Worm (Caenorhabditis elegans): ENCODE measurements around the gene F53H4.4.

DNA sequence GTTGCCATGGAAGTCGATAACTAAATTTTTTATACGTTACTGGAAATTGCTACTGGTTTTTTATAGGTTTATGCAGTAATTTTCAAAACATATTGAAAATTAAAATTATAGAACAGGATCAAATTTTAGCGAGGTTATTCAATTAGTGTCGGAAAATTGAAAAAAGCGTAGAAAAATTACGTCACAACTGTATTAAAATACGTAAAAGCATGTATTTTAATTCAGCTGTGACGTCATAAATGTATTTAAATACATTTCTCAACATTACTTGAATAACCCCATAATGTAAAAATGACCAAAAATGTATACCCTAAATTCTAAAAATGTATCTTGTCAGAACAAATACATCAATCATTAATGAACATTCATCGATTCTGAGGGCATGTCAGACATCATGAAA, 17.3 kb upstream of the F53H4.4 start:
- no peak for TF ChIP-seq tbx-37 (GFP tag; conservative IDR thresholded peaks at IDR 0.05)
- TF ChIP-seq tbx-11 (GFP tag; IDR thresholded peaks at IDR 0.05), result no peak
- no peak for TF ChIP-seq ama-1 (optimal IDR thresholded peaks at IDR 0.05)
- no peak for TF ChIP-seq ceh-13 (GFP tag; optimal IDR thresholded peaks at IDR 0.05)
- TF ChIP-seq B0310.2 (tag; optimal IDR thresholded peaks at IDR 0.05), result no peak
- no peak for TF ChIP-seq hmbx-1 (tag; optimal IDR thresholded peaks at IDR 0.05)
- no peak for TF ChIP-seq sea-1 (GFP tag; conservative IDR thresholded peaks at IDR 0.05)
- no peak for TF ChIP-seq ets-7 (tag; optimal IDR thresholded peaks at IDR 0.05)
- TF ChIP-seq hmg-4 (GFP tag; optimal IDR thresholded peaks at IDR 0.05), result no peak

All from whole organism, early embryonic.